Worm (Caenorhabditis elegans) whole organism, early embryonic: Measurements from ENCODE around the gene T04C12.9.

Experiments
- B0310.2 ChIP-seq: sonication (generic microtip); optimal IDR thresholded peaks from 2 replicates; lab custom pipeline; 2016; ENCODE audit warnings: mild to moderate bottlenecking, missing genetic modification characterization, missing compliant biosample characterization
- F13C5.2 ChIP-seq: sonication (generic microtip); optimal IDR thresholded peaks from 2 replicates; lab custom pipeline; 2017; ENCODE audit warnings: mild to moderate bottlenecking, missing genetic modification characterization, inconsistent platforms, missing compliant biosample characterization
- aly-1 ChIP-seq: sonication (generic microtip); optimal IDR thresholded peaks from 2 replicates; lab custom pipeline; 2016; ENCODE audit warnings: missing genetic modification characterization, missing compliant biosample characterization
- ama-1 ChIP-seq: fragments of 150-350 bp; optimal IDR thresholded peaks from 2 replicates; lab custom pipeline; 2014
- ceh-13 ChIP-seq: fragments of 200-800 bp; sonication (Bioruptor generic); optimal IDR thresholded peaks from 2 replicates; lab custom pipeline; 2018; ENCODE audit warnings: mild to moderate bottlenecking, missing genetic modification characterization, missing compliant biosample characterization
- ceh-36 ChIP-seq: sonication (generic microtip); optimal IDR thresholded peaks from 2 replicates; lab custom pipeline; 2016; ENCODE audit warnings: missing genetic modification characterization, inconsistent platforms, missing compliant biosample characterization
- ets-7 ChIP-seq: sonication (generic microtip); optimal IDR thresholded peaks from 2 replicates; lab custom pipeline; 2016; ENCODE audit warnings: missing genotype, missing genetic modification characterization, missing compliant biosample characterization
- flt-1 ChIP-seq: fragments of 200-800 bp; sonication (Bioruptor generic); IDR thresholded peaks from 2 replicates; pipeline ENCODE4 v1.3.6; 2022; ENCODE audit warnings: missing genetic modification characterization, missing compliant biosample characterization
- hmbx-1 ChIP-seq: sonication (generic microtip); optimal IDR thresholded peaks from 2 replicates; lab custom pipeline; 2016; ENCODE audit warnings: mild to moderate bottlenecking, missing genetic modification characterization, missing compliant biosample characterization
- hmg-4 ChIP-seq: fragments of 200-800 bp; sonication (Bioruptor generic); optimal IDR thresholded peaks from 2 replicates; lab custom pipeline; 2018; ENCODE audit warnings: mild to moderate bottlenecking, missing genetic modification characterization, missing compliant biosample characterization
- hnd-1 ChIP-seq: sonication (generic microtip); optimal IDR thresholded peaks from 2 replicates; lab custom pipeline; 2016; ENCODE audit warnings: missing genetic modification characterization, missing compliant biosample characterization
- pes-1 ChIP-seq: fragments of 200-800 bp; sonication (Bioruptor generic); IDR thresholded peaks from 2 replicates; pipeline ENCODE4 v1.3.6; 2022; ENCODE audit warnings: missing genetic modification reagents, missing genetic modification characterization, missing compliant biosample characterization
- scrt-1 ChIP-seq: fragments of 200-800 bp; sonication (Bioruptor generic); IDR thresholded peaks from 2 replicates; pipeline ENCODE4 v1.3.6; 2022; ENCODE audit warnings: missing genetic modification characterization, missing compliant biosample characterization
- sea-1 ChIP-seq: fragments of 200-800 bp; sonication (Bioruptor generic); conservative IDR thresholded peaks from 2 replicates; pipeline ENCODE4 v1.3.6; 2022; ENCODE audit warnings: missing genetic modification characterization, missing compliant biosample characterization
- tbx-11 ChIP-seq: fragments of 200-800 bp; sonication (Bioruptor generic); IDR thresholded peaks from 2 replicates; pipeline ENCODE4 v1.3.6; 2022; ENCODE audit warnings: missing genetic modification characterization, missing compliant biosample characterization
- tbx-37 ChIP-seq: fragments of 200-800 bp; sonication (Bioruptor generic); conservative IDR thresholded peaks from 2 replicates; pipeline ENCODE4 v1.3.6; 2022; ENCODE audit warnings: missing genetic modification reagents, missing genetic modification characterization, missing compliant biosample characterization
- tra-4 ChIP-seq: sonication (generic microtip); optimal IDR thresholded peaks from 2 replicates; lab custom pipeline; 2017; ENCODE audit warnings: missing genetic modification characterization, missing compliant biosample characterization

The T04C12.9 gene

DNA sequence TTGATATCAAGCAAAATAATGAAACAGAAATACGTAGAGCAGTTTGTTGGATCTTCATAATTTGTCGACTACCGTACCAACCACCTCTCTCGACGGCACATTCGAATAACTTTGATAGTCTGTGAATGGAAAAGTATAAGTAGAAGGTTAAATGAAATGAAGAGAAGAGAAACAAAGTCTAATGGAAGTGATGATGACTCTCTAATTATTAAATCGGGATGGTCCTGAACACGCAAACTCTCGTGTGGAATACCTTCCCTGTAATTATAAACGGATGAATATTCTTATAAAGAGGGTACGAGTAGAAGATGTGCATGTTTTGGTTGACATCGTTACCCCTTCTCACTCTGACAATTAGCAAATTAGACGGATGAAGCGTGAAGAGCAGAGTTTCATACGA is 40.2 kb downstream of the T04C12.9 start, which contains the start of the genes C13G3.12 and hot-6:
C13G3.12 (minus strand) TSS at position 101 of the 400 bp plus-strand sequence.
hot-6 (minus strand) TSS at position 121 of the 400 bp plus-strand sequence.
- TF ChIP-seq scrt-1 (GFP tag; lab: Robert Waterston, UW) (no peak), flt-1 (GFP tag; lab: Robert Waterston, UW) (no peak), hmbx-1 (tag; lab: Kevin White, UChicago) (no peak), sea-1 (GFP tag; lab: Robert Waterston, UW) (no peak), tbx-37 (no peak), B0310.2 (tag; lab: Kevin White, UChicago) (no peak), tra-4 (tag; lab: Kevin White, UChicago) (no peak), F13C5.2 (tag; lab: Kevin White, UChicago) (no peak), ceh-36 (no peak), ama-1 (lab: Kevin White, UChicago) (no peak), tbx-11 (GFP tag; lab: Robert Waterston, UW) (no peak), hmg-4 (GFP tag; lab: Kevin White, UChicago) (no peak), pes-1 (GFP tag; lab: Robert Waterston, UW) (no peak), aly-1 (tag; lab: Kevin White, UChicago) (no peak), hnd-1 (tag; lab: Kevin White, UChicago) (no peak), ceh-13 (GFP tag; lab: Kevin White, UChicago) (no peak), ets-7 (tag; lab: Kevin White, UChicago) (no peak)

DNA sequence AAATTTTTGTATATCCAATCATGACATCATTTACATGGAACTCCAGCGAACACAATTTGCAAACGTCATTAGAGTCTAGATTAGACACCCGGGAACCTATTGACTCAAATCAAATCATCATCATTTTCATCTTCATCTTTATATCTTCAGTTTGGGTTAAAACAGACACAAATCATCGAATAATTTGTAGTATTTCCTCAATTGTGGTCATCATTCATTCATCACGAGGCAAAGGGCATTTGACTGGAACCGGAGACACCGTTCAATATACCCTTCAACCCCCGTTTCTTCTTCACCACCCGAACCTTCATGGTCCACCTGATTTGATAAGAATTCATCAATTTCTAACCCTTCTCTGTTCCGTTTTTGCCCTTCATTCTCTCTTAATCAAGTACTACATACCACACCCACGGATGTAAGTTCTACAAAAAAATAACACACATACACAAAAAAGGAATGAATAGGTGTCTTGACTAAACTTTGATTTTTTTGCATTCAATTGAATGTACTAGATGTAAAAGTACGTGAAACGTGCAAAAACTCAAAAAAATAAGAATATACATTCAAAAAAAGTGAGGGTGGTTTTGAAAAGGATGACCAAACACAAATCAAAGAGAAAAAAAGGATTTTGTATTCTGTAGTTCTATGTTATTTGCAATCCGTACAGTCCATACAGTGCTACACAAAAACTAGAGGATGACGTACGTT is 46.0 kb downstream of the T04C12.9 start:
- TF ChIP-seq scrt-1 (GFP tag; lab: Robert Waterston, UW) (no peak), hmg-4 (GFP tag; lab: Kevin White, UChicago) (no peak), sea-1 (GFP tag; lab: Robert Waterston, UW) (no peak), hnd-1 (tag; lab: Kevin White, UChicago) (no peak), tbx-37 (no peak)

DNA sequence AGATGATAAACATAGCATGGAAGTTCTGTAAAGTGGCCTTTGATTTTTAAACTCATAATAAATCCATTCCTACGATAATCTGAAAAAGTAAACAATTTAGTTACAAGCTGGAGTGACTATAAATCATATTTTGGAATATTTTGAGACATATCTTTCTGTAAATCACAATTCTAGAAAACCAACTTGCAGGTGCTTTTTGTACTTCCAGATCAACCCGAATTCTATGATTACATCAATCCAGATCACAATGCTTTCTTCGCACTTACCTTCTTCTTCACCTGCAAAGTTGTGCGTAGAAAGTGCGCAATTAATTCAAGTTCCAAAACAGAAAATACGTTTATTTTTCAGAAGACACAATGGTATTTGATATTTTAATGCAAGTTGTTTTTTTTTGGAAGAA is 48.3 kb downstream of the T04C12.9 start:
- TF ChIP-seq ama-1 (lab: Kevin White, UChicago) (no peak), ets-7 (tag; lab: Kevin White, UChicago) (no peak), pes-1 (GFP tag; lab: Robert Waterston, UW) (no peak)

DNA sequence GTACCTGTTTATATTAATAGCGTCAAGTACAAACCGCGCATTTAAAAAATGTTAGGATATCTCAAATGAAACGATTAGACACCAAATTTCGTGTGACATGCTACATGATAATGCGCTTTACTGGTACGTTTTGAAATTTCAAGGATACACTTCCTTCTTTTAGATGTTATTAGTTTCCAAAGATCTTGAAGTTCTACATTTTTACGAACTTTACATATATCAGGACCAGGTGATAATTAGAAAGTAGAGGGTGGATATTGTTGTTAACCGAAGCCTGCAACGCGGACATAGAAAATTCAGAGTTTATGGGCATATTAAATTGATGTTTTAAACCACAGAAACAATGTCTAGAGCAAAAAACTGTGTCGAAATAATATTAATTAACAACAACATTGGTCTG is 49.8 kb downstream of the T04C12.9 start:
- TF ChIP-seq hmg-4 (GFP tag; lab: Kevin White, UChicago) (no peak), tbx-11 (GFP tag; lab: Robert Waterston, UW) (no peak), ets-7 (tag; lab: Kevin White, UChicago) (no peak), ceh-36 (no peak), ceh-13 (GFP tag; lab: Kevin White, UChicago) (no peak), flt-1 (GFP tag; lab: Robert Waterston, UW) (no peak), aly-1 (tag; lab: Kevin White, UChicago) (no peak), tra-4 (tag; lab: Kevin White, UChicago) (no peak), F13C5.2 (tag; lab: Kevin White, UChicago) (no peak), pes-1 (GFP tag; lab: Robert Waterston, UW) (no peak), tbx-37 (no peak), hmbx-1 (tag; lab: Kevin White, UChicago) (no peak), ama-1 (lab: Kevin White, UChicago) (no peak)

DNA sequence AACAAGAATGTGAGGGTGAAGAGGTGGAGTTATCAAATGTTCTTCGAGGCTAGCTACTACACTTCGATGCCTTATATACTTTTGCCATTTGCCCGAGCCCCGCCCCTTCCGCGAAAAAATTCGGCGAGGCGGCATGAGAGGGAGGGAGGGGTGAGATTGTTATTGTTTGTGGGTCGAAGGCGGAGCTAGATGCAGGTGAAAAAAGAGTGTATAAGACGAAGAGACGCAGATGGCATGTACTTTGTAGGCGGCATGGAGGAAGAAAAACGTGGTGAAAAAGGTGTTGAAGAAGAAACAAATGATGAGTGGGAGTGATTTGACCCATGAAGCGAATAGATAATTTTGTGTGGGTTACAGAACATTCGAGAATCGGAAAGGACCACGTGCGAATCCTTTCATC is 50.6 kb downstream of the T04C12.9 start, which contains the start of gene C13G3.1:
C13G3.1 (minus strand) TSS at position 47 of the 400 bp plus-strand sequence.
- no peak for TF ChIP-seq hmg-4 (GFP tag; lab: Kevin White, UChicago)
- TF ChIP-seq ama-1 (lab: Kevin White, UChicago), result no peak
- no peak for TF ChIP-seq hmbx-1 (tag; lab: Kevin White, UChicago)
- TF ChIP-seq pes-1 (GFP tag; lab: Robert Waterston, UW), result no peak
- no peak for TF ChIP-seq F13C5.2 (tag; lab: Kevin White, UChicago)
- no peak for TF ChIP-seq B0310.2 (tag; lab: Kevin White, UChicago)
- no peak for TF ChIP-seq scrt-1 (GFP tag; lab: Robert Waterston, UW)
- no peak for TF ChIP-seq tbx-37
- TF ChIP-seq flt-1 (GFP tag; lab: Robert Waterston, UW), result no peak
- TF ChIP-seq tra-4 (tag; lab: Kevin White, UChicago), result no peak
- TF ChIP-seq ceh-13 (GFP tag; lab: Kevin White, UChicago), result no peak
